Worm (Caenorhabditis elegans) whole organism, young adult: ENCODE results near the gene catp-6.

Experiments used
- Y79H2A.3 ChIP-seq: fragments of 200-800 bp; sonication (Bioruptor generic); conservative IDR thresholded peaks from 2 replicates; pipeline ENCODE4 v1.3.6; 2022; ENCODE audit warnings: missing genetic modification reagents, missing genetic modification characterization, missing compliant biosample characterization
- ama-1 ChIP-seq, 3 experiments: fragments of 150-350 bp in 1 of 3; sonication (generic microtip) in 2 of 3; optimal IDR thresholded peaks; 2 replicates each; lab custom pipeline; 2014 to 2018; ENCODE audit warnings: missing biosample characterization in 2 of 3, missing genetic modification characterization in 2 of 3, missing genetic modification reagents in 2 of 3
- bed-2 ChIP-seq: fragments of 200-800 bp; sonication (Bioruptor generic); IDR thresholded peaks from 2 replicates; pipeline ENCODE4 v1.3.6; 2022; ENCODE audit warnings: missing genetic modification reagents, missing genetic modification characterization, missing compliant biosample characterization
- ccch-3 ChIP-seq: fragments of 200-800 bp; sonication (Bioruptor generic); optimal IDR thresholded peaks from 2 replicates; lab custom pipeline; 2018; ENCODE audit warnings: mild to moderate bottlenecking, missing genetic modification characterization, missing compliant biosample characterization
- ceh-40 ChIP-seq: fragments of 200-800 bp; sonication (Bioruptor generic); IDR thresholded peaks from 2 replicates; pipeline ENCODE4 v1.3.6; 2022; ENCODE audit warnings: missing genetic modification characterization, missing compliant biosample characterization
- dpl-1 ChIP-seq: fragments of 150-350 bp; optimal IDR thresholded peaks from 2 replicates; lab custom pipeline; 2014; ENCODE audit warnings: missing biosample characterization, missing genetic modification reagents, missing genetic modification characterization
- nhr-80 ChIP-seq: sonication (generic microtip); optimal IDR thresholded peaks from 2 replicates; lab custom pipeline; 2016; ENCODE audit warnings: missing genetic modification characterization, missing compliant biosample characterization
- pbrm-1 ChIP-seq: fragments of 200-800 bp; sonication (Bioruptor generic); IDR thresholded peaks from 2 replicates; pipeline ENCODE4 v1.3.6; 2022; ENCODE audit warnings: missing genetic modification reagents, missing genetic modification characterization, missing compliant biosample characterization
- pha-4 ChIP-seq: fragments of 150-350 bp; sonication (generic microtip); optimal IDR thresholded peaks from 2 replicates; lab custom pipeline; 2014; ENCODE audit warnings: missing biosample characterization, missing genetic modification reagents, missing genetic modification characterization
- snpc-4 ChIP-seq, 5 experiments: fragments of 150-350 bp in 1 of 5; sonication (generic microtip) in 4 of 5; optimal IDR thresholded peaks; 2 replicates each; lab custom pipeline; 2014 to 2018; ENCODE audit warnings: missing genetic modification characterization in 5 of 5, missing biosample characterization in 3 of 5, antibody characterized with exemption in 2 of 5, mild to moderate bottlenecking in 2 of 5, missing compliant biosample characterization in 2 of 5, missing genotype in 2 of 5, moderate library complexity in 2 of 5, missing genetic modification reagents in 1 of 5
- tbp1 ChIP-seq: fragments of 200-800 bp; sonication (Bioruptor generic); optimal IDR thresholded peaks from 2 replicates; lab custom pipeline; 2018; ENCODE audit warnings: mild to moderate bottlenecking, missing genetic modification characterization, missing compliant biosample characterization
- tbx-9 ChIP-seq: sonication (generic microtip); optimal IDR thresholded peaks from 2 replicates; lab custom pipeline; 2016; ENCODE audit warnings: borderline replicate concordance, missing genetic modification characterization, inconsistent platforms, missing compliant biosample characterization
- unc-62 ChIP-seq: fragments of 150-350 bp; optimal IDR thresholded peaks from 2 replicates; lab custom pipeline; 2014; ENCODE audit warnings: missing biosample characterization, missing genetic modification reagents, missing genetic modification characterization
- ztf-25 ChIP-seq: fragments of 200-800 bp; sonication (Bioruptor generic); IDR thresholded peaks from 2 replicates; pipeline ENCODE4 v1.3.6; 2022; ENCODE audit warnings: missing genetic modification reagents, missing genetic modification characterization, missing compliant biosample characterization

DNA sequence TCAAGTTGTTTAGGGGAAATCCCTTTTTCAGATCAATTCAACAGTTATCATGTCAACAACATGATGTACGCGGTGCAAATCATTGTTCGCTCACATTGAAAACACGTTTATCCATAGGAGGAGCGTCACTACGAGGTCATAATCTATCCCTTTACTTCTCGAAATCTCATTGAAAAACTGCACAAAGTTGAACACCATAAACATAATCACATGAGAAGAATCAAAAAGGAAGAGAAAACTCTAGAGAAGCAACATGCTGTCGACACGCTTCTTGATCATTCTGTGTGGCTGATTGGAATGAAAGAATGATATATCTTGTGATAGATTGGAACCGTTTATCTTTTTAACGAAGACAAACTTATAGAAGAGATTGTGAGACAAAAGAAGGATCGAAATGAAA is 43.5 kb upstream of the catp-6 start:
- TF ChIP-seq pha-4 (tag; lab: Kevin White, UChicago) (no peak), ama-1 (optimal IDR thresholded peaks at IDR 0.05; lab: Kevin White, UChicago) (no peak), ama-1 (GFP tag; optimal IDR thresholded peaks at IDR 0.05; lab: Kevin White, UChicago) (no peak), ccch-3 (GFP tag; lab: Kevin White, UChicago) (no peak), tbx-9 (no peak), unc-62 (GFP tag; lab: Kevin White, UChicago) (no peak), tbp1 (peak; percentile 3), ztf-25 (no peak), ceh-40 (GFP tag; lab: Robert Waterston, UW) (no peak), snpc-4 (GFP tag; optimal IDR thresholded peaks at IDR 0.05; lab: Kevin White, UChicago) (no peak), snpc-4 (tag; optimal IDR thresholded peaks at IDR 0.05; lab: Kevin White, UChicago) (no peak), dpl-1 (no peak), bed-2 (GFP tag; lab: Robert Waterston, UW) (no peak), Y79H2A.3 (GFP tag; lab: Robert Waterston, UW) (no peak), nhr-80 (tag; lab: Kevin White, UChicago) (peak; percentile 3), pbrm-1 (GFP tag; lab: Robert Waterston, UW) (no peak)
